Fruit fly (Drosophila melanogaster): Measurements from ENCODE around the gene Kaz.

Kaz gene

DNA sequence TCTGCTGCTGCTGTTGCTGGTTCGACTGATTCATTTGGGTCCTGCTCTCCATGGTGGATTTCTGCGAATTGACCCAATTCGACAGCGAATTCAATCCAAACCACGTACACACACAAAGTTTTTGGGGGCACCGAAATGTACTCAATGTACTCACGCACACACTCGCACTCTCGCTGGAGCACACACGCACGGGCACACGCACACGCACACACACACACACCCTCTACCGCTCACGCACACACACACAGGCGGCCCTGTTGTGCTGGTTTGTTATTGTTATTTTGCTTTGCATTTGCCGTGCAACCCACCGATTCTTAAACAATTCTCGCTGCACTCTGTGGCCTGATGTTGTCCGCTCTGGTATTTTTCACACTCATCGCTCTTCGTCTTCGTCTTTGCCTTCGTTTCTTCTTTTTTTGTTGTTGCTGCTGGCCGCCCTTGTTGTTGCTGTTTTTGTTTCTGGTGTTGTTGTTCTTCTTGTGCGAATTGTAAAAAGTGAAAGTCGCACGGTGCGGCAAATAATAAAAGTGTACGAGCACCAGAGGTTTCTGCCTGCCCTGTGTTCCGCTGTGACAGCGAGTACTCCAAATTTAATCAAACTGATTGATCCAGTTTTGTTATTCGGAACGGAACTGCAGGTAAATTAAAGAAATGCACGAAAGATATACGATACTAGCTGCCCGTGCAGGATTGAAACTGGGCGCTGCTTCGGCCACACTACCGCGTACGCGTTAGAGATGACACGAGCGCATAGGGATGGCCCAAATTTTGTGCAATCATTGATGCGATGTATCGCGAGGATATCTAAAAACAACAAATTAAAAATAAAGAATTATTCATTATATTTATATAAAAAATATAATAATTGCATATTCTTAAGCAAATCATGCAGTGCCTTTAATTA, 46.4 kb upstream of the Kaz start, which contains the start of gene CG3744 (continued):
- TF ChIP-seq pan (optimal IDR thresholded peaks at IDR 0.05) (no peak), pan (GFP tag; optimal IDR thresholded peaks at IDR 0.05 in 1 of 2, IDR thresholded peaks at IDR 0.05 in 1 of 2) (peak in 1 of 2 experiments; percentile 95), stc (GFP tag; IDR thresholded peaks at IDR 0.05) (peak; percentile 85), sima (GFP tag; optimal IDR thresholded peaks at IDR 0.05) (no peak), scrt (GFP tag; optimal IDR thresholded peaks at IDR 0.05) (no peak), exex (tag; optimal IDR thresholded peaks at IDR 0.05) (no peak), Sry-β (GFP tag; optimal IDR thresholded peaks at IDR 0.05) (peak; percentile 56), sens (GFP tag) (peak; percentile 82), CG13296 (GFP tag; optimal IDR thresholded peaks at IDR 0.05) (peak; percentile 90), MTF-1 (GFP tag; optimal IDR thresholded peaks at IDR 0.05; ENCODE audit: borderline replicate concordance) (peak; percentile 81), Hr3 (GFP tag; optimal IDR thresholded peaks at IDR 0.05) (peak; percentile 92), dimm (GFP tag; IDR thresholded peaks at IDR 0.05) (peak; percentile 87), tx (GFP tag; optimal IDR thresholded peaks at IDR 0.05) (peak; percentile 63), CG4854 (GFP tag; optimal IDR thresholded peaks at IDR 0.05) (no peak), en (GFP tag; optimal IDR thresholded peaks at IDR 0.05) (no peak), Camta (GFP tag; optimal IDR thresholded peaks at IDR 0.05) (peak; percentile 46), CG7556 (GFP tag; optimal IDR thresholded peaks at IDR 0.05) (peak; percentile 86), croc (GFP tag; conservative IDR thresholded peaks at IDR 0.05) (peak; percentile 79), Meics (GFP tag; optimal IDR thresholded peaks at IDR 0.05) (peak; percentile 93), lola (GFP tag; optimal IDR thresholded peaks at IDR 0.05) (peak in 1 of 3 experiments; percentile 88), Kr (GFP tag; optimal IDR thresholded peaks at IDR 0.05) (no peak), CG12219 (GFP tag; optimal IDR thresholded peaks at IDR 0.05) (peak; percentile 67), rib (GFP tag; IDR thresholded peaks at IDR 0.05) (peak; percentile 90), CG12659 (GFP tag; optimal IDR thresholded peaks at IDR 0.05) (peak; percentile 93), ci (GFP tag; IDR thresholded peaks at IDR 0.05) (peak; percentile 95), Chrac-16 (GFP tag; optimal IDR thresholded peaks at IDR 0.05) (peak; percentile 86), GATAe (GFP tag; conservative IDR thresholded peaks at IDR 0.05) (peak; percentile 77), CG7928 (GFP tag; optimal IDR thresholded peaks at IDR 0.05) (peak; percentile 63), fu2 (GFP tag; optimal IDR thresholded peaks at IDR 0.05) (peak; percentile 78), da (GFP tag; optimal IDR thresholded peaks at IDR 0.05) (no peak), CG31388 (GFP tag; optimal IDR thresholded peaks at IDR 0.05) (peak; percentile 28), CG6254 (GFP tag; optimal IDR thresholded peaks at IDR 0.05) (peak; percentile 56), sim (GFP tag; IDR thresholded peaks at IDR 0.05) (peak; percentile 49; the same call in 1 of the 2 replicates), CG11085 (GFP tag; IDR thresholded peaks at IDR 0.05) (peak; percentile 94), sisA (GFP tag; IDR thresholded peaks at IDR 0.05) (peak; percentile 94), CG14050 (GFP tag; IDR thresholded peaks at IDR 0.05) (peak; percentile 86), Ptx1 (GFP tag; IDR thresholded peaks at IDR 0.05) (peak; percentile 95), Ssrp (tag; optimal IDR thresholded peaks at IDR 0.05) (peak; percentile 88), mirr (GFP tag; optimal IDR thresholded peaks at IDR 0.05) (peak; percentile 74), CG4328 (GFP tag; optimal IDR thresholded peaks at IDR 0.05) (peak; percentile 85), Dp (GFP tag; optimal IDR thresholded peaks at IDR 0.05) (no peak), sug (tag; optimal IDR thresholded peaks at IDR 0.05) (peak; percentile 93), HmgZ (tag; optimal IDR thresholded peaks at IDR 0.05) (peak; percentile 73), amos (GFP tag; IDR thresholded peaks at IDR 0.05; ENCODE audit: partially characterized antibody) (peak; percentile 94), CG13424 (tag; optimal IDR thresholded peaks at IDR 0.05) (peak; percentile 94), tgo (GFP tag; IDR thresholded peaks at IDR 0.05) (peak; percentile 93), yki (optimal IDR thresholded peaks at IDR 0.05) (no peak), hth (optimal IDR thresholded peaks at IDR 0.05) (no peak), NK7.1 (GFP tag; optimal IDR thresholded peaks at IDR 0.05) (peak; percentile 24), ATbp (GFP tag; optimal IDR thresholded peaks at IDR 0.05) (no peak)

Measured in whole organism, embryonic.